Fruit fly (Drosophila melanogaster) whole organism, prepupa: ENCODE results near the gene CG13408.

Source experiments
- CG11294 ChIP-seq: fragments of 200-800 bp; sonication (Bioruptor generic); IDR thresholded peaks from 2 replicates; pipeline ENCODE4 v1.3.6; 2022; ENCODE audit warnings: missing biosample characterization, missing genetic modification characterization
- CG34406 ChIP-seq: fragments of 200-800 bp; sonication (Bioruptor generic); optimal IDR thresholded peaks from 3 replicates; lab custom pipeline; 2016; ENCODE audit warnings: missing biosample characterization, missing genetic modification characterization
- CG3919 ChIP-seq: fragments of 200-800 bp; sonication (Bioruptor generic); optimal IDR thresholded peaks from 3 replicates; lab custom pipeline; 2016; ENCODE audit warnings: missing biosample characterization, missing genetic modification characterization
- CG6163 ChIP-seq: fragments of 200-800 bp; sonication (Bioruptor generic); IDR thresholded peaks from 3 replicates; pipeline ENCODE4 v1.3.6; 2022; ENCODE audit warnings: missing biosample characterization, missing genetic modification characterization
- Sox102F ChIP-seq: fragments of 200-800 bp; sonication (Bioruptor generic); optimal IDR thresholded peaks from 2 replicates; lab custom pipeline; 2016; ENCODE audit warnings: missing biosample characterization, mild to moderate bottlenecking, missing genetic modification characterization
- cyc ChIP-seq: fragments of 200-800 bp; sonication (Bioruptor generic); optimal IDR thresholded peaks from 3 replicates; lab custom pipeline; 2016; ENCODE audit warnings: missing biosample characterization, missing genetic modification characterization
- spab ChIP-seq: fragments of 200-800 bp; sonication (Bioruptor generic); optimal IDR thresholded peaks from 2 replicates; lab custom pipeline; 2017; ENCODE audit warnings: missing biosample characterization, mild to moderate bottlenecking, missing genetic modification characterization, missing genetic modification reagents

- no peak for TF ChIP-seq CG34406 (GFP tag; lab: Kevin White, UChicago)
- TF ChIP-seq Sox102F (GFP tag; lab: Kevin White, UChicago), result no peak
- no peak for TF ChIP-seq CG3919 (GFP tag; lab: Kevin White, UChicago)
- no peak for TF ChIP-seq spab (GFP tag; lab: Kevin White, UChicago)
- no peak for TF ChIP-seq cyc (GFP tag; lab: Kevin White, UChicago)
- TF ChIP-seq CG11294 (GFP tag; lab: Robert Waterston, UW), result no peak
- no peak for TF ChIP-seq CG6163
Observed at dm6 chr3R:22103114-22103513, 22.9 kb downstream of the CG13408 start, which contains the start of gene CG13407.
